Worm (Caenorhabditis elegans): ENCODE data around the gene C24B5.4.

ce11 chrV:9198887-9199286, 1.8 kb upstream of the C24B5.4 start, which contains the start of gene str-177:
- TF ChIP-seq ama-1 (optimal IDR thresholded peaks at IDR 0.05) = no peak
- TF ChIP-seq scrt-1 (GFP tag; IDR thresholded peaks at IDR 0.05) = no peak
- TF ChIP-seq ceh-13 (GFP tag; optimal IDR thresholded peaks at IDR 0.05) = no peak
- TF ChIP-seq ceh-36 (tag; optimal IDR thresholded peaks at IDR 0.05) = no peak
- TF ChIP-seq hmg-4 (GFP tag; optimal IDR thresholded peaks at IDR 0.05) = no peak
- no peak for TF ChIP-seq flt-1 (GFP tag; IDR thresholded peaks at IDR 0.05)
- no peak for TF ChIP-seq tbx-37 (GFP tag; conservative IDR thresholded peaks at IDR 0.05)
- no peak for TF ChIP-seq tra-4 (tag; optimal IDR thresholded peaks at IDR 0.05)
- TF ChIP-seq sea-1 (GFP tag; conservative IDR thresholded peaks at IDR 0.05) = no peak
- TF ChIP-seq ets-7 (tag; optimal IDR thresholded peaks at IDR 0.05) = no peak
- no peak for TF ChIP-seq B0310.2 (tag; optimal IDR thresholded peaks at IDR 0.05)
